Worm (Caenorhabditis elegans) whole organism, L1 larva: ENCODE results near the gene vha-19.

ENCODE experiments used
- ceh-82 ChIP-seq, 3 experiments: fragments of 150-350 bp in 1 of 3; sonication (generic microtip) in 2 of 3; optimal IDR thresholded peaks; 2 replicates each; lab custom pipeline; 2014 to 2017; ENCODE audit warnings: missing biosample characterization in 3 of 3, missing genetic modification characterization in 3 of 3
- dsc-1 ChIP-seq: sonication (generic microtip); optimal IDR thresholded peaks from 2 replicates; lab custom pipeline; 2016; ENCODE audit warnings: mild to moderate bottlenecking, missing genetic modification characterization, missing compliant biosample characterization
- fos-1 ChIP-seq: fragments of 150-350 bp; optimal IDR thresholded peaks from 2 replicates; lab custom pipeline; 2014; ENCODE audit warnings: missing biosample characterization, missing genetic modification characterization
- lsy-2 ChIP-seq, 2 experiments: fragments of 150-350 bp; optimal IDR thresholded peaks; 2 replicates each; lab custom pipeline; 2014; ENCODE audit warnings: missing biosample characterization in 2 of 2, missing genetic modification characterization in 2 of 2
- nhr-237 ChIP-seq: fragments of 150-350 bp; optimal IDR thresholded peaks from 2 replicates; lab custom pipeline; 2014; ENCODE audit warnings: missing biosample characterization, missing genetic modification characterization
- nhr-77 ChIP-seq: fragments of 150-350 bp; optimal IDR thresholded peaks from 2 replicates; lab custom pipeline; 2014; ENCODE audit warnings: missing biosample characterization, missing genetic modification characterization
- nhr-90 ChIP-seq: sonication (generic microtip); optimal IDR thresholded peaks from 2 replicates; lab custom pipeline; 2016; ENCODE audit warnings: mild to moderate bottlenecking, missing genetic modification characterization, missing compliant biosample characterization; ENCODE audit not compliant: poor library complexity
- sptf-1 ChIP-seq: fragments of 150-350 bp; optimal IDR thresholded peaks from 2 replicates; lab custom pipeline; 2014; ENCODE audit warnings: missing biosample characterization, missing genetic modification characterization
- zip-4 ChIP-seq: fragments of 200-800 bp; sonication (Bioruptor generic); optimal IDR thresholded peaks from 2 replicates; lab custom pipeline; 2018; ENCODE audit warnings: mild to moderate bottlenecking, missing genetic modification characterization, moderate library complexity, missing compliant biosample characterization
- ztf-4 ChIP-seq: fragments of 150-350 bp; optimal IDR thresholded peaks from 2 replicates; lab custom pipeline; 2014; ENCODE audit warnings: missing biosample characterization, missing genetic modification characterization

DNA sequence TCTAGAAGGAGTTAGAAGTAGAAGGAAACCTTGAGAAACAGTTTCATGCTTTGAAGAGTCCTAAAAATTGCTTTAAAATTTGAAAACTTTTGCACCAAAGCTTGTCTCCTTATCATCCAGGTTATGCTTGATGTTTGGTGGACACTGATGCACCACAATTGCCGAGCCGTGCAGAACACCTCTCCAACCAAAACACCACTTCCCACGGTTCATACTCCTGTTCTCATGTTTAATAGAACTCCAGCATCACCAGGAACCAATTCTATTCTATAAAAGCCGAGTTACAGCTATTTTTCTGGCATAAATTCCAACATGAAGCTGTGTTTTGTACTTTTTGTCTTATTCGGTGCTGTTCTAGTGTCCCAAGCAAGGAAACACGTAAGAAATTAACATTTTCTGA, 27.8 kb upstream of the vha-19 start, which contains the start of gene F42A6.2:
- no peak for TF ChIP-seq dsc-1 (tag; lab: Kevin White, UChicago)
- TF ChIP-seq nhr-90 (tag; lab: Kevin White, UChicago): no peak
- no peak for TF ChIP-seq fos-1 (tag; lab: Kevin White, UChicago)
- no peak for TF ChIP-seq nhr-237 (tag; lab: Kevin White, UChicago)
- TF ChIP-seq nhr-77 (tag; lab: Kevin White, UChicago): no peak
- no peak for TF ChIP-seq lsy-2 (tag; optimal IDR thresholded peaks at IDR 0.05; lab: Kevin White, UChicago)
- no peak for TF ChIP-seq zip-4
- no peak for TF ChIP-seq ztf-4 (tag; lab: Kevin White, UChicago)
- no peak for TF ChIP-seq sptf-1 (tag; lab: Kevin White, UChicago)
- no peak for TF ChIP-seq ceh-82 (tag; optimal IDR thresholded peaks at IDR 0.05; lab: Kevin White, UChicago)
